Fruit fly (Drosophila melanogaster) whole organism, prepupa: ENCODE data around the gene pck.

Experiments
- Blimp-1 ChIP-seq: fragments of 200-800 bp; sonication (Bioruptor generic); optimal IDR thresholded peaks from 3 replicates; lab custom pipeline; 2017; ENCODE audit warnings: missing biosample characterization, missing genetic modification characterization, mild to moderate bottlenecking, moderate library complexity, missing genetic modification reagents
- CG10631 ChIP-seq: fragments of 200-800 bp; sonication (Bioruptor generic); optimal IDR thresholded peaks from 2 replicates; lab custom pipeline; 2016; ENCODE audit warnings: missing biosample characterization, missing genetic modification characterization
- CG10669 ChIP-seq: fragments of 200-800 bp; sonication (Bioruptor generic); optimal IDR thresholded peaks from 3 replicates; lab custom pipeline; 2018; ENCODE audit warnings: missing biosample characterization, mild to moderate bottlenecking, missing genetic modification characterization, moderate library complexity
- CG11294 ChIP-seq: fragments of 200-800 bp; sonication (Bioruptor generic); IDR thresholded peaks from 2 replicates; pipeline ENCODE4 v1.3.6; 2022; ENCODE audit warnings: missing biosample characterization, missing genetic modification characterization
- CG11762 ChIP-seq: fragments of 200-800 bp; sonication (Bioruptor generic); optimal IDR thresholded peaks from 3 replicates; lab custom pipeline; 2016; ENCODE audit warnings: missing biosample characterization, missing genetic modification characterization; ENCODE audit not compliant: insufficient read depth
- CG11902 ChIP-seq: fragments of 200-800 bp; sonication (Bioruptor generic); optimal IDR thresholded peaks from 3 replicates; lab custom pipeline; 2016; ENCODE audit warnings: missing biosample characterization, missing genetic modification characterization
- CG15336 ChIP-seq: fragments of 200-800 bp; sonication (Bioruptor generic); IDR thresholded peaks from 2 replicates; pipeline ENCODE4 v1.3.6; 2022; ENCODE audit warnings: missing biosample characterization, missing genetic modification characterization
- CG16779 ChIP-seq: fragments of 200-800 bp; sonication (Bioruptor generic); optimal IDR thresholded peaks from 3 replicates; lab custom pipeline; 2017; ENCODE audit warnings: missing biosample characterization, mild to moderate bottlenecking, missing genetic modification characterization
- CG3032 ChIP-seq: fragments of 200-800 bp; optimal IDR thresholded peaks from 2 replicates; lab custom pipeline; 2019; ENCODE audit warnings: missing biosample characterization, mild to moderate bottlenecking, missing genetic modification characterization, moderate library complexity
- CG31627 ChIP-seq: fragments of 200-800 bp; sonication (Bioruptor generic); optimal IDR thresholded peaks from 3 replicates; lab custom pipeline; 2016; ENCODE audit warnings: missing biosample characterization, missing genetic modification characterization
- CG32006 ChIP-seq: fragments of 200-800 bp; sonication (Bioruptor generic); optimal IDR thresholded peaks from 3 replicates; lab custom pipeline; 2017; ENCODE audit warnings: missing biosample characterization, mild to moderate bottlenecking, missing genetic modification characterization
- CG34406 ChIP-seq: fragments of 200-800 bp; sonication (Bioruptor generic); optimal IDR thresholded peaks from 3 replicates; lab custom pipeline; 2016; ENCODE audit warnings: missing biosample characterization, missing genetic modification characterization
- CG4318 ChIP-seq: fragments of 200-800 bp; sonication (Bioruptor generic); optimal IDR thresholded peaks from 3 replicates; lab custom pipeline; 2017; ENCODE audit warnings: missing biosample characterization, mild to moderate bottlenecking, missing genetic modification characterization
- CG6276 ChIP-seq: fragments of 200-800 bp; sonication (Bioruptor generic); optimal IDR thresholded peaks from 2 replicates; lab custom pipeline; 2017; ENCODE audit warnings: missing biosample characterization, mild to moderate bottlenecking, missing genetic modification characterization
- CG6808 ChIP-seq: fragments of 200-800 bp; sonication (Bioruptor generic); optimal IDR thresholded peaks from 3 replicates; lab custom pipeline; 2017; ENCODE audit warnings: missing biosample characterization, missing genetic modification characterization, mild to moderate bottlenecking, moderate library complexity, missing genetic modification reagents
- CG6854 ChIP-seq: fragments of 200-800 bp; sonication (Bioruptor generic); optimal IDR thresholded peaks from 2 replicates; lab custom pipeline; 2017; ENCODE audit warnings: missing biosample characterization, mild to moderate bottlenecking, missing genetic modification characterization
- CG7368 ChIP-seq: fragments of 200-800 bp; sonication (Bioruptor generic); optimal IDR thresholded peaks from 3 replicates; lab custom pipeline; 2016; ENCODE audit warnings: missing biosample characterization, missing genetic modification characterization
- CG8119 ChIP-seq: fragments of 200-800 bp; sonication (Bioruptor generic); IDR thresholded peaks from 3 replicates; pipeline ENCODE4 v1.3.6; 2022; ENCODE audit warnings: missing biosample characterization, missing genetic modification characterization
- CG8319 ChIP-seq: fragments of 200-800 bp; sonication (Bioruptor generic); optimal IDR thresholded peaks from 3 replicates; lab custom pipeline; 2016; ENCODE audit warnings: missing biosample characterization, missing genetic modification characterization
- CG8632 ChIP-seq: fragments of 200-800 bp; sonication (Bioruptor generic); optimal IDR thresholded peaks from 3 replicates; lab custom pipeline; 2016; ENCODE audit warnings: missing biosample characterization, missing genetic modification characterization
- CG9139 ChIP-seq: fragments of 200-800 bp; sonication (Bioruptor generic); optimal IDR thresholded peaks from 3 replicates; lab custom pipeline; 2017; ENCODE audit warnings: missing biosample characterization, mild to moderate bottlenecking, missing genetic modification characterization
- Eip75B ChIP-seq: fragments of 200-800 bp; sonication (Bioruptor generic); optimal IDR thresholded peaks from 3 replicates; lab custom pipeline; 2016; ENCODE audit warnings: missing biosample characterization, missing genetic modification characterization
- Eip78C ChIP-seq: fragments of 200-800 bp; sonication (Bioruptor generic); peaks from one replicate; lab custom pipeline; 2016; ENCODE audit warnings: missing biosample characterization, missing genetic modification characterization
- Eip93F ChIP-seq: fragments of 200-800 bp; sonication (Bioruptor generic); optimal IDR thresholded peaks from 2 replicates; lab custom pipeline; 2016; ENCODE audit warnings: missing biosample characterization, mild to moderate bottlenecking, missing genetic modification characterization
- Ets21C ChIP-seq: fragments of 200-800 bp; sonication (Bioruptor generic); optimal IDR thresholded peaks from 3 replicates; lab custom pipeline; 2016; ENCODE audit warnings: missing biosample characterization, missing genetic modification characterization
- Hr38 ChIP-seq: sonication (Bioruptor generic); optimal IDR thresholded peaks from 2 replicates; lab custom pipeline; 2016; ENCODE audit warnings: missing biosample characterization, missing genetic modification characterization
- Lpt ChIP-seq: fragments of 200-800 bp; sonication (Bioruptor generic); optimal IDR thresholded peaks from 3 replicates; lab custom pipeline; 2016; ENCODE audit warnings: missing biosample characterization, missing genetic modification characterization
- Met ChIP-seq: fragments of 200-800 bp; sonication (Bioruptor generic); optimal IDR thresholded peaks from 3 replicates; lab custom pipeline; 2016; ENCODE audit warnings: missing biosample characterization, missing genetic modification characterization
- OdsH ChIP-seq: fragments of 200-800 bp; sonication (Bioruptor generic); optimal IDR thresholded peaks from 3 replicates; lab custom pipeline; 2016; ENCODE audit warnings: missing biosample characterization, missing genetic modification characterization
- Smox ChIP-seq: fragments of 200-800 bp; sonication (Bioruptor generic); optimal IDR thresholded peaks from 3 replicates; lab custom pipeline; 2016; ENCODE audit warnings: missing biosample characterization, missing genetic modification characterization
- Sox15 ChIP-seq: fragments of 200-800 bp; sonication (Bioruptor generic); optimal IDR thresholded peaks from 3 replicates; lab custom pipeline; 2016; ENCODE audit warnings: missing biosample characterization, missing genetic modification characterization
- achi ChIP-seq: fragments of 200-800 bp; sonication (Bioruptor generic); optimal IDR thresholded peaks from 3 replicates; lab custom pipeline; 2016; ENCODE audit warnings: missing biosample characterization, missing genetic modification characterization
- acj6 ChIP-seq: fragments of 200-800 bp; sonication (Bioruptor generic); optimal IDR thresholded peaks from 3 replicates; lab custom pipeline; 2016; ENCODE audit warnings: missing biosample characterization, missing genetic modification characterization
- cyc ChIP-seq: fragments of 200-800 bp; sonication (Bioruptor generic); optimal IDR thresholded peaks from 3 replicates; lab custom pipeline; 2016; ENCODE audit warnings: missing biosample characterization, missing genetic modification characterization
- dac ChIP-seq: fragments of 200-800 bp; sonication (Bioruptor generic); optimal IDR thresholded peaks from 2 replicates; lab custom pipeline; 2017; ENCODE audit warnings: missing biosample characterization, mild to moderate bottlenecking, missing genetic modification characterization
- dsx ChIP-seq: fragments of 200-800 bp; optimal IDR thresholded peaks from 3 replicates; lab custom pipeline; 2019; ENCODE audit warnings: missing biosample characterization, mild to moderate bottlenecking, missing genetic modification characterization, moderate library complexity; ENCODE audit not compliant: poor library complexity, severe bottlenecking
- eg ChIP-seq: fragments of 200-800 bp; sonication (Bioruptor generic); IDR thresholded peaks from 3 replicates; pipeline ENCODE4 v1.3.6; 2022; ENCODE audit warnings: missing biosample characterization, missing genetic modification characterization
- esn ChIP-seq: fragments of 200-800 bp; sonication (Bioruptor generic); optimal IDR thresholded peaks from 2 replicates; lab custom pipeline; 2016; ENCODE audit warnings: missing biosample characterization, mild to moderate bottlenecking, missing genetic modification characterization, moderate library complexity
- fd59A ChIP-seq: fragments of 200-800 bp; sonication (Bioruptor generic); optimal IDR thresholded peaks from 2 replicates; lab custom pipeline; 2017; ENCODE audit warnings: missing biosample characterization, mild to moderate bottlenecking, missing genetic modification characterization, missing genetic modification reagents
- fd85E ChIP-seq: fragments of 200-800 bp; sonication (Bioruptor generic); optimal IDR thresholded peaks from 3 replicates; lab custom pipeline; 2016; ENCODE audit warnings: missing biosample characterization, missing genetic modification characterization
- fkh ChIP-seq: fragments of 200-800 bp; sonication (Bioruptor generic); optimal IDR thresholded peaks from 3 replicates; lab custom pipeline; 2017; ENCODE audit warnings: missing biosample characterization, mild to moderate bottlenecking, missing genetic modification characterization, moderate library complexity
- lz ChIP-seq: fragments of 200-800 bp; sonication (Bioruptor generic); optimal IDR thresholded peaks from 3 replicates; lab custom pipeline; 2016; ENCODE audit warnings: missing biosample characterization, missing genetic modification characterization
- net ChIP-seq: fragments of 200-800 bp; sonication (Bioruptor generic); optimal IDR thresholded peaks from 3 replicates; lab custom pipeline; 2016; ENCODE audit warnings: missing biosample characterization, missing genetic modification characterization
- pdm3 ChIP-seq: fragments of 200-800 bp; sonication (Bioruptor generic); optimal IDR thresholded peaks from 3 replicates; lab custom pipeline; 2016; ENCODE audit warnings: missing biosample characterization, missing genetic modification characterization
- spab ChIP-seq: fragments of 200-800 bp; sonication (Bioruptor generic); optimal IDR thresholded peaks from 2 replicates; lab custom pipeline; 2017; ENCODE audit warnings: missing biosample characterization, mild to moderate bottlenecking, missing genetic modification characterization, missing genetic modification reagents
- topi ChIP-seq: fragments of 200-800 bp; sonication (Bioruptor generic); optimal IDR thresholded peaks from 3 replicates; lab custom pipeline; 2016; ENCODE audit warnings: missing biosample characterization, missing genetic modification characterization
- vri ChIP-seq: fragments of 200-800 bp; sonication (Bioruptor generic); optimal IDR thresholded peaks from 3 replicates; lab custom pipeline; 2016; ENCODE audit warnings: missing biosample characterization, mild to moderate bottlenecking, missing genetic modification characterization

Gene pck

dm6 chrX:1464033-1464432 lies 6.4 kb upstream of the pck start, which contains the start of gene Ns3:
Gene Ns3, minus strand, starts transcription at chrX:1464220.
- TF ChIP-seq fd59A (GFP tag; lab: Kevin White, UChicago) (no peak), net (GFP tag; lab: Kevin White, UChicago) (no peak), CG6808 (GFP tag; lab: Kevin White, UChicago) (no peak), Smox (GFP tag; lab: Kevin White, UChicago) (no peak), cyc (GFP tag; lab: Kevin White, UChicago) (no peak), Ets21C (GFP tag; lab: Kevin White, UChicago) (no peak), Sox15 (GFP tag; lab: Kevin White, UChicago) (no peak), CG31627 (GFP tag; lab: Kevin White, UChicago) (no peak), esn (GFP tag; lab: Kevin White, UChicago) (no peak), Met (GFP tag; lab: Kevin White, UChicago) (no peak), OdsH (GFP tag; lab: Kevin White, UChicago) (no peak), Hr38 (no peak)

dm6 chrX:1465707-1466504 lies 4.6 kb upstream of the pck start, which contains the start of the genes O-fut2 and CG14777:
Gene O-fut2, minus strand, starts transcription at chrX:1465996.
Gene CG14777, plus strand, starts transcription at chrX:1466134.
- peak; percentile 43 for TF ChIP-seq Sox15 (GFP tag; lab: Kevin White, UChicago)
- TF ChIP-seq CG4318 (GFP tag; lab: Kevin White, UChicago): no peak
- TF ChIP-seq CG11294 (GFP tag; lab: Robert Waterston, UW): peak; percentile 12; the same call in 1 of the 2 replicates
- TF ChIP-seq CG8319 (GFP tag; lab: Kevin White, UChicago): no peak
- no peak for TF ChIP-seq fkh
- no peak for TF ChIP-seq CG16779 (tag; lab: Kevin White, UChicago)
- peak; percentile 77 for TF ChIP-seq eg
- peak; percentile 31 for TF ChIP-seq Lpt (GFP tag; lab: Kevin White, UChicago)
- TF ChIP-seq achi (GFP tag; lab: Kevin White, UChicago): peak; percentile 60
- peak; percentile 54 for TF ChIP-seq CG34406 (GFP tag; lab: Kevin White, UChicago)
- TF ChIP-seq CG11902 (GFP tag; lab: Kevin White, UChicago): peak; percentile 35
- peak; percentile 51 for TF ChIP-seq lz (GFP tag; lab: Kevin White, UChicago)
- peak; percentile 80 for TF ChIP-seq CG32006
- no peak for TF ChIP-seq Eip93F (GFP tag; lab: Kevin White, UChicago)
- TF ChIP-seq net (GFP tag; lab: Kevin White, UChicago): no peak
- no peak for TF ChIP-seq spab (GFP tag; lab: Kevin White, UChicago)
- no peak for TF ChIP-seq Blimp-1
- TF ChIP-seq fd85E (GFP tag; lab: Kevin White, UChicago): no peak
- peak; percentile 69 for TF ChIP-seq esn (GFP tag; lab: Kevin White, UChicago)
- TF ChIP-seq Eip75B: peak; percentile 57
- peak; percentile 75 for TF ChIP-seq CG15336 (GFP tag; lab: Robert Waterston, UW)
- peak; percentile 92 for TF ChIP-seq Eip78C (GFP tag; lab: Kevin White, UChicago)
- peak; percentile 81 for TF ChIP-seq pdm3 (GFP tag; lab: Kevin White, UChicago)
- TF ChIP-seq CG8119: peak; percentile 69
- TF ChIP-seq CG8632 (GFP tag; lab: Kevin White, UChicago): peak; percentile 32
- peak; percentile 49 for TF ChIP-seq Ets21C (GFP tag; lab: Kevin White, UChicago)
- no peak for TF ChIP-seq CG6276 (GFP tag; lab: Kevin White, UChicago)
- TF ChIP-seq OdsH (GFP tag; lab: Kevin White, UChicago): no peak
- no peak for TF ChIP-seq CG9139 (GFP tag; lab: Kevin White, UChicago)
- TF ChIP-seq CG31627 (GFP tag; lab: Kevin White, UChicago): peak; percentile 59
- peak; percentile 32 for TF ChIP-seq CG3032 (tag; lab: Kevin White, UChicago)
- no peak for TF ChIP-seq vri (GFP tag; lab: Kevin White, UChicago)
- TF ChIP-seq CG6808 (GFP tag; lab: Kevin White, UChicago): no peak
- no peak for TF ChIP-seq dsx (GFP tag; lab: Kevin White, UChicago)
- no peak for TF ChIP-seq CG10631 (GFP tag; lab: Kevin White, UChicago)
- TF ChIP-seq acj6 (GFP tag; lab: Kevin White, UChicago): peak; percentile 72
- peak; percentile 31 for TF ChIP-seq dac (GFP tag; lab: Kevin White, UChicago)
- TF ChIP-seq CG10669 (GFP tag; lab: Kevin White, UChicago): no peak
- TF ChIP-seq CG11762 (GFP tag; lab: Kevin White, UChicago): peak; percentile 13
- no peak for TF ChIP-seq CG7368 (GFP tag; lab: Kevin White, UChicago)
- no peak for TF ChIP-seq Hr38
- peak; percentile 53 for TF ChIP-seq topi (GFP tag; lab: Kevin White, UChicago)
- TF ChIP-seq CG6854 (GFP tag; lab: Kevin White, UChicago): no peak
